Worm (Caenorhabditis elegans): ENCODE measurements around the gene C33F10.14.

The C33F10.14 gene

ce11 chrII:4756751-4757150 is 40.4 kb upstream of the C33F10.14 start, which contains the start of gene C27D9.2:
Gene C27D9.2, minus strand, starts transcription at chrII:4756851.
- no peak for TF ChIP-seq lir-3 (tag; optimal IDR thresholded peaks at IDR 0.05; ENCODE audit: poor library complexity)
- TF ChIP-seq pax-3 (tag; optimal IDR thresholded peaks at IDR 0.05): no peak
- no peak for TF ChIP-seq fkh-10 (GFP tag; optimal IDR thresholded peaks at IDR 0.05)
- no peak for TF ChIP-seq mep-1 (tag; optimal IDR thresholded peaks at IDR 0.05)

DNA sequence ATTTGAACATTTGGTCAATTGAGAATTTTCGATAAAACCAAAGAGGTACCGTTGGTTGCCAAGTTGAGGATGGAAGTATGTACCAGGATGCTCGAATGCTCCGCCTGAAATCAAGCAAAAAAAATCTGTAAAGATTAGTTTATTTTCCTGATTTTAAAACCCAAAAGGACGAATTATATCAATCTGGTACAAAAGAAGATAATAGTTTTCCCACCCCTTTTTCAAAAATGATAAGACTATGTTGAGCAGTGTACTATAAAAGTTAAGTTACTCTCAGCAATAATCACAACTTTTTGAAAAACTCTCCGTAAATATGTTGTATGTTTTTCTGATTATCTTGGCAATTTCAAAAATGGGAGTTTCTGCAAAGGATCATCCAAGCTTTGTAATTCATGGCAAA is 38.7 kb upstream of the C33F10.14 start, which contains the start of gene F26G1.3:
F26G1.3 (plus strand) TSS at position 301 of the 400 bp plus-strand sequence.
- TF ChIP-seq hlh-17 (GFP tag; optimal IDR thresholded peaks at IDR 0.05; ENCODE audit: borderline replicate concordance) (no peak), zip-4 (GFP tag; optimal IDR thresholded peaks at IDR 0.05) (no peak), sup-37 (GFP tag; optimal IDR thresholded peaks at IDR 0.05) (no peak), mdl-1 (tag; optimal IDR thresholded peaks at IDR 0.05) (no peak), nhr-11 (tag; optimal IDR thresholded peaks at IDR 0.05) (no peak), ztf-4 (tag; optimal IDR thresholded peaks at IDR 0.05) (no peak), isw-1 (GFP tag; IDR thresholded peaks at IDR 0.05) (no peak), nhr-71 (tag; optimal IDR thresholded peaks at IDR 0.05) (no peak), unc-62 (GFP tag; optimal IDR thresholded peaks at IDR 0.05) (no peak)

DNA sequence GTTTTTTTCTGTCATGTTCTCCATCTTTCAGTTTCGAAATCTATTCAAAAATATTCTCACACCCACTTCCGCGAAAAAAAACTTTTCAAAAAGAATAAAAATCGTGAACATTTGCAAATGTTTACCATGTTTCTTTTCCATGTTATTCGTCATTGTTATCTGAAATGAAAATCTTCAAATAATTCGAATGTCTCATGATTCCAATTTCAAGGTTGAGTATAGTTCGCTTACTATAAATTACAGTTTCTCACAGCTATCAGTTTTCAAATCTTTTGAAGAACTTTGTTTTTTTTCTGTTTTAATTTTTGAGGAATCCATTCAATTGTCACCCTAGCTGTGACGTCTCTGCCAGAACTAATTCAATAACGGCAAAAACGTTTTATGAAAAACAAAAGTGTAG is 37.3 kb upstream of the C33F10.14 start:
- peak; percentile 50 for TF ChIP-seq nhr-20 (tag; optimal IDR thresholded peaks at IDR 0.05)
- TF ChIP-seq lin-14 (GFP tag; optimal IDR thresholded peaks at IDR 0.05): peak; percentile 53
- TF ChIP-seq nhr-77 (tag; optimal IDR thresholded peaks at IDR 0.05): no peak
- TF ChIP-seq nhr-85 (tag): peak; percentile 91
- peak; percentile 13 for TF ChIP-seq nhr-71 (tag; optimal IDR thresholded peaks at IDR 0.05)
- no peak for TF ChIP-seq lin-39 (tag; optimal IDR thresholded peaks at IDR 0.05)

DNA sequence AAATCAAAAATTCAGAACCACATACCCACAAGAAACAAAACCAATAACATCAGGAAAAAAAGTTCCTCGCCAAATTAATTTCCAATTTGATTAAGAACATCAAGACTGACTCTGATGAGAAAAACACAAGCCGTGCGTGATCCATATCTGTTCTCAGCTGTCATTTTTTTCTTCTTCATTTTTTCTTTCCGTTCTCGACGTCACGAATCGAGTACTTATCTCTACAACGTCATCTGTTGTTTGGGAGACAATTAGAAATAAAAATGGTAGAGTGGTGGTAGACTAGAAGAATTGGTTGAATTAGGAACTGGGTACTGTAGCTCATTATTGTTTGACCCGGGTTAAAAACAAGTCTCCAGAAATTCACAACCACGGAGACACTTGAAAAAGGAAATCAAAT is 36.2 kb upstream of the C33F10.14 start:
- TF ChIP-seq lsy-2 (tag; optimal IDR thresholded peaks at IDR 0.05) (peak in 1 of 2 experiments; percentile 38), nhr-85 (tag) (peak; percentile 93), lin-14 (GFP tag; optimal IDR thresholded peaks at IDR 0.05) (peak; percentile 37), snu-23 (GFP tag; optimal IDR thresholded peaks at IDR 0.05) (peak; percentile 9), nhr-77 (tag; optimal IDR thresholded peaks at IDR 0.05) (no peak), nhr-71 (tag; optimal IDR thresholded peaks at IDR 0.05) (peak; percentile 31), dsc-1 (tag; optimal IDR thresholded peaks at IDR 0.05) (no peak), lin-35 (GFP tag; optimal IDR thresholded peaks at IDR 0.05) (peak in 1 of 2 experiments; percentile 4), nhr-47 (tag; optimal IDR thresholded peaks at IDR 0.05) (no peak), blmp-1 (tag; optimal IDR thresholded peaks at IDR 0.05) (peak; percentile 36), nhr-20 (tag; optimal IDR thresholded peaks at IDR 0.05) (peak; percentile 48), alr-1 (tag; optimal IDR thresholded peaks at IDR 0.05; ENCODE audit: borderline replicate concordance) (no peak), nhr-19 (GFP tag; conservative IDR thresholded peaks at IDR 0.05) (no peak)

DNA sequence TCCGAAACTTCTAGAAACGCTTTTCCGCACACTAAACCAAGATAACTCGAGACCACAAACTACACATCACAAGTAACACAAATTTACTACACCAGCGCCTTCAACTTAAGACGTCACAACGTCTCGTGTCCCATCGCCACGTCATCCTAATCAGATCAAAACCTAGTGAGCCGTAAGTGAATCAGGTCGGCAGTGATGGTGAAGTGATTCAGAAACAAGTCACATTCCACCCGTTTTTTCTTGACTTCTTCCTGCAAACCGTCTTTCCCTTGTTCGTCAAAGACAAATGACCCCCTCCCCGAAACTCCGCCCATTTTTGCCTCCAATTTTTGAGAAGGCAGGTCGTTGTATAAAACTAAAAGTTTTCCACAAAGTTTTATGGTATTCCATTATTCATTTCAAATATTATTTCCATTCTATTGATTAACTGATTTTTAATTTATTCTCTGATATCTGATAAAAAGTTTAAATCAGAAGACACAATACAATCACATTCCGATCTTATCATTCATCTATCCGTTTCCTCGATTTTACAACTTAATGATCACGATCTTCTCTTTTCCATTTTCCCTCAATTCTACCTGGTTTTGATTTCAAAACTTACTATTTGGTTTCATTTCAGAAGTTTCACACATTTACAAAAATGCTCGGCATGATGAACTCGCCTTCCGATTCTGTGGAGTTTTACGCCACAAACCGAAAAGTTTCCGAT is 34.4 kb upstream of the C33F10.14 start, which contains the start of gene F26G1.2:
F26G1.2 (plus strand) TSS at position 508 of the 712 bp plus-strand sequence.
- TF ChIP-seq nhr-85 (tag) (peak; percentile 84), nhr-20 (tag; optimal IDR thresholded peaks at IDR 0.05) (peak; percentile 53), nhr-71 (tag; optimal IDR thresholded peaks at IDR 0.05) (peak; percentile 50), aly-2 (tag; optimal IDR thresholded peaks at IDR 0.05) (no peak), blmp-1 (tag; optimal IDR thresholded peaks at IDR 0.05) (peak; percentile 51), fkh-4 (tag; optimal IDR thresholded peaks at IDR 0.05; ENCODE audit: borderline replicate concordance) (no peak), sox-4 (tag; optimal IDR thresholded peaks at IDR 0.05) (no peak), lin-14 (GFP tag; optimal IDR thresholded peaks at IDR 0.05) (peak; percentile 8), efl-1 (optimal IDR thresholded peaks at IDR 0.05) (no peak), efl-1 (GFP tag; optimal IDR thresholded peaks at IDR 0.05 in 1 of 2) (peak in 1 of 2 experiments; percentile 90), fkh-8 (tag; optimal IDR thresholded peaks at IDR 0.05) (peak; percentile 32), xbp-1 (tag; optimal IDR thresholded peaks at IDR 0.05) (peak; percentile 36), grh-1 (GFP tag; IDR thresholded peaks at IDR 0.05) (peak; percentile 25; the same call in 1 of the 2 replicates), lin-35 (GFP tag; optimal IDR thresholded peaks at IDR 0.05) (peak in 1 of 2 experiments; percentile 32), lsy-2 (tag; optimal IDR thresholded peaks at IDR 0.05) (peak in 1 of 2 experiments; percentile 24), unc-30 (tag; optimal IDR thresholded peaks at IDR 0.05) (no peak), snu-23 (GFP tag; optimal IDR thresholded peaks at IDR 0.05) (peak; percentile 11), aha-1 (tag; optimal IDR thresholded peaks at IDR 0.05) (no peak), elt-3 (tag; optimal IDR thresholded peaks at IDR 0.05) (peak in 1 of 6 experiments; percentile 69), lin-15B (tag; optimal IDR thresholded peaks at IDR 0.05) (no peak)

Data from whole organism, L1 larva.